Fruit fly (Drosophila melanogaster): ENCODE results near the gene DIP-iota.

DIP-iota gene

dm6 chr2L:6610683-6611373 lies 10.7 kb downstream of the DIP-iota start, which contains the start of gene CG11050 (continued):
- peak; percentile 24 for TF ChIP-seq Scr (GFP tag; IDR thresholded peaks at IDR 0.05; ENCODE audit: partially characterized antibody)
- TF ChIP-seq Awh (GFP tag; IDR thresholded peaks at IDR 0.05), result peak; percentile 39; the same call in 1 of the 2 replicates
- TF ChIP-seq tup (GFP tag; optimal IDR thresholded peaks at IDR 0.05), result peak; percentile 6
- TF ChIP-seq fd3F (GFP tag; optimal IDR thresholded peaks at IDR 0.05), result peak; percentile 20
- peak; percentile 64 for TF ChIP-seq CG31224 (GFP tag; IDR thresholded peaks at IDR 0.05)
- TF ChIP-seq CG11695 (GFP tag; IDR thresholded peaks at IDR 0.05), result 0 out of 3 replicates have a peak, but pooled peaks have one; percentile 37
- peak; percentile 40 for TF ChIP-seq CG6765 (GFP tag; optimal IDR thresholded peaks at IDR 0.05)
- TF ChIP-seq chif (GFP tag; optimal IDR thresholded peaks at IDR 0.05), result peak; percentile 62 to 86
- peak; percentile 72 for TF ChIP-seq CG15601 (tag; optimal IDR thresholded peaks at IDR 0.05)
- TF ChIP-seq CG43689 (GFP tag; IDR thresholded peaks at IDR 0.05), result no peak
- peak; percentile 98 for TF ChIP-seq pzg (GFP tag; optimal IDR thresholded peaks at IDR 0.05)
- peak; percentile 66 for TF ChIP-seq H2.0 (GFP tag; IDR thresholded peaks at IDR 0.05)
- peak; percentile 58 for TF ChIP-seq B-H2 (GFP tag; optimal IDR thresholded peaks at IDR 0.05)
- TF ChIP-seq Max (GFP tag; optimal IDR thresholded peaks at IDR 0.05), result peak; percentile 83
- peak; percentile 54 for TF ChIP-seq CG7271 (tag; optimal IDR thresholded peaks at IDR 0.05)
- TF ChIP-seq Sox102F (GFP tag; optimal IDR thresholded peaks at IDR 0.05), result peak; percentile 70
- peak; percentile 48 for TF ChIP-seq Dref (GFP tag; IDR thresholded peaks at IDR 0.05)
- peak; percentile 73 for TF ChIP-seq CG16863 (GFP tag; optimal IDR thresholded peaks at IDR 0.05)
- TF ChIP-seq chinmo (GFP tag; IDR thresholded peaks at IDR 0.05; ENCODE audit: partially characterized antibody), result peak; percentile 73; the same call in 1 of the 4 replicates
- TF ChIP-seq Nf-YC (tag; optimal IDR thresholded peaks at IDR 0.05), result peak; percentile 47
- peak; percentile 69 for TF ChIP-seq CG6791 (GFP tag; IDR thresholded peaks at IDR 0.05; ENCODE audit: partially characterized antibody)
- TF ChIP-seq lbe (GFP tag; optimal IDR thresholded peaks at IDR 0.05), result no peak
- peak; percentile 70 for TF ChIP-seq CG12219 (GFP tag; optimal IDR thresholded peaks at IDR 0.05)
- TF ChIP-seq CG12104 (GFP tag; optimal IDR thresholded peaks at IDR 0.05), result no peak
- TF ChIP-seq CG1529 (GFP tag; optimal IDR thresholded peaks at IDR 0.05), result peak; percentile 44
- TF ChIP-seq CG17361 (GFP tag; IDR thresholded peaks at IDR 0.05), result peak; percentile 67
- peak; percentile 83 for TF ChIP-seq zfh1 (GFP tag; IDR thresholded peaks at IDR 0.05)
- TF ChIP-seq gt (GFP tag; IDR thresholded peaks at IDR 0.05), result 0 out of 2 replicates have a peak, but pooled peaks have one; percentile 27
- TF ChIP-seq bbx (GFP tag; IDR thresholded peaks at IDR 0.05; ENCODE audit: partially characterized antibody), result peak; percentile 63; the same call in 1 of the 2 replicates
- TF ChIP-seq gsb-n (tag; optimal IDR thresholded peaks at IDR 0.05), result peak; percentile 65
- no peak for TF ChIP-seq peb (GFP tag; IDR thresholded peaks at IDR 0.05)
- peak; percentile 73 for TF ChIP-seq Sry-δ (GFP tag; optimal IDR thresholded peaks at IDR 0.05)
- peak; percentile 50 for TF ChIP-seq fd96Cb (tag; optimal IDR thresholded peaks at IDR 0.05)
- TF ChIP-seq Poxn (GFP tag; IDR thresholded peaks at IDR 0.05), result no peak
- TF ChIP-seq Trl (optimal IDR thresholded peaks at IDR 0.05), result no peak
- TF ChIP-seq Trl (GFP tag; optimal IDR thresholded peaks at IDR 0.05), result peak; percentile 82
- peak; percentile 70; the same call in 2 of the 3 replicates for TF ChIP-seq gce (GFP tag; IDR thresholded peaks at IDR 0.05)
- peak; percentile 72 for TF ChIP-seq CG18764 (GFP tag; optimal IDR thresholded peaks at IDR 0.05)
- no peak for TF ChIP-seq fd102C (GFP tag; optimal IDR thresholded peaks at IDR 0.05)
- TF ChIP-seq CG10979 (tag; optimal IDR thresholded peaks at IDR 0.05), result peak; percentile 62
- peak; percentile 35 for TF ChIP-seq dmrt11E (tag; optimal IDR thresholded peaks at IDR 0.05)
- TF ChIP-seq bsh (GFP tag; optimal IDR thresholded peaks at IDR 0.05), result peak; percentile 0 to 75
- peak; percentile 66 for TF ChIP-seq Bdp1 (GFP tag; optimal IDR thresholded peaks at IDR 0.05)
- TF ChIP-seq CG14667 (GFP tag; IDR thresholded peaks at IDR 0.05), result peak; percentile 41; the same call in 1 of the 2 replicates
- peak; percentile 71 for TF ChIP-seq Ada2b (GFP tag; IDR thresholded peaks at IDR 0.05)
- no peak for TF ChIP-seq dan (GFP tag; IDR thresholded peaks at IDR 0.05)
- TF ChIP-seq CG13296 (GFP tag; optimal IDR thresholded peaks at IDR 0.05), result peak; percentile 55
- TF ChIP-seq CG10959 (GFP tag; IDR thresholded peaks at IDR 0.05), result peak; percentile 38
- no peak for TF ChIP-seq croc (GFP tag; conservative IDR thresholded peaks at IDR 0.05)
